Fruit fly (Drosophila melanogaster): Measurements from ENCODE around the gene Phf5a.

The Phf5a gene

dm6 chr2L:6465497-6465896 lies 25.1 kb downstream of the Phf5a start, which contains the start of gene Rchy1 (continued):
- TF ChIP-seq Hand (GFP tag; optimal IDR thresholded peaks at IDR 0.05) (peak; percentile 40), Xrp1 (GFP tag; IDR thresholded peaks at IDR 0.05) (peak; percentile 17; the same call in 1 of the 2 replicates), lilli (GFP tag; optimal IDR thresholded peaks at IDR 0.05) (peak; percentile 18), eyg (GFP tag; optimal IDR thresholded peaks at IDR 0.05) (peak; percentile 12), CG18011 (GFP tag; optimal IDR thresholded peaks at IDR 0.05) (no peak), ERR (GFP tag; optimal IDR thresholded peaks at IDR 0.05) (no peak), CG15514 (GFP tag; optimal IDR thresholded peaks at IDR 0.05) (peak; percentile 64), fru (optimal IDR thresholded peaks at IDR 0.05) (no peak), CG12071 (GFP tag; optimal IDR thresholded peaks at IDR 0.05) (peak; percentile 44), Blimp-1 (GFP tag; optimal IDR thresholded peaks at IDR 0.05) (peak; percentile 3), CG12744 (GFP tag; optimal IDR thresholded peaks at IDR 0.05) (no peak), fd64A (GFP tag; optimal IDR thresholded peaks at IDR 0.05) (peak; percentile 9), Med (GFP tag) (peak; percentile 87), Dbx (GFP tag; IDR thresholded peaks at IDR 0.05) (peak; percentile 36; the same call in 2 of the 3 replicates), CG15269 (tag; optimal IDR thresholded peaks at IDR 0.05) (peak; percentile 33), Gug (GFP tag; IDR thresholded peaks at IDR 0.05) (no peak), Fer1 (GFP tag; optimal IDR thresholded peaks at IDR 0.05) (peak; percentile 65), CG34422 (GFP tag; IDR thresholded peaks at IDR 0.05) (peak; percentile 21; the same call in 1 of the 3 replicates), grau (tag; optimal IDR thresholded peaks at IDR 0.05) (peak; percentile 14), Asciz (GFP tag; optimal IDR thresholded peaks at IDR 0.05) (peak; percentile 13), CG8290 (GFP tag; optimal IDR thresholded peaks at IDR 0.05) (no peak), CG8290 (tag; optimal IDR thresholded peaks at IDR 0.05) (peak in 1 of 2 experiments; percentile 68), nau (GFP tag; optimal IDR thresholded peaks at IDR 0.05) (peak; percentile 20), Pdp1 (GFP tag; optimal IDR thresholded peaks at IDR 0.05) (peak in 1 of 2 experiments; percentile 8), CG2678 (tag; optimal IDR thresholded peaks at IDR 0.05) (peak; percentile 22), otp (GFP tag; IDR thresholded peaks at IDR 0.05) (peak; percentile 48; the same call in 1 of the 3 replicates), chinmo (GFP tag; IDR thresholded peaks at IDR 0.05; ENCODE audit: partially characterized antibody) (0 out of 4 replicates have a peak, but pooled peaks have one; percentile 38), MBD-R2 (GFP tag; IDR thresholded peaks at IDR 0.05) (peak; percentile 11; the same call in 1 of the 2 replicates), CG18619 (GFP tag; optimal IDR thresholded peaks at IDR 0.05) (peak; percentile 14), nom (GFP tag; optimal IDR thresholded peaks at IDR 0.05) (peak; percentile 36), emc (GFP tag; optimal IDR thresholded peaks at IDR 0.05) (no peak), CrebB (tag; optimal IDR thresholded peaks at IDR 0.05) (no peak), ssp (GFP tag; IDR thresholded peaks at IDR 0.05) (no peak), CG12659 (GFP tag; optimal IDR thresholded peaks at IDR 0.05) (peak; percentile 45), Nf-YC (tag; optimal IDR thresholded peaks at IDR 0.05) (peak; percentile 35), ato (GFP tag; IDR thresholded peaks at IDR 0.05; ENCODE audit: partially characterized antibody) (peak; percentile 49; the same call in 1 of the 2 replicates), E2f2 (GFP tag; IDR thresholded peaks at IDR 0.05) (peak; percentile 58), h (optimal IDR thresholded peaks at IDR 0.05) (no peak), CG32532 (GFP tag; IDR thresholded peaks at IDR 0.05) (peak; percentile 29; the same call in 1 of the 2 replicates), CG13624 (GFP tag; optimal IDR thresholded peaks at IDR 0.05) (peak; percentile 3), bowl (GFP tag; IDR thresholded peaks at IDR 0.05) (0 out of 2 replicates have a peak, but pooled peaks have one; percentile 12), her (GFP tag; optimal IDR thresholded peaks at IDR 0.05) (peak; percentile 37), CG1603 (tag; optimal IDR thresholded peaks at IDR 0.05) (peak; percentile 1), CG5180 (GFP tag; optimal IDR thresholded peaks at IDR 0.05) (peak; percentile 47), chm (GFP tag; IDR thresholded peaks at IDR 0.05) (peak; percentile 77; the same call in 1 of the 2 replicates), MTF-1 (GFP tag; optimal IDR thresholded peaks at IDR 0.05; ENCODE audit: borderline replicate concordance) (peak; percentile 32), Dp (GFP tag; optimal IDR thresholded peaks at IDR 0.05) (peak; percentile 13), Atf6 (GFP tag; IDR thresholded peaks at IDR 0.05) (peak; percentile 41), gro (GFP tag; optimal IDR thresholded peaks at IDR 0.05) (peak; percentile 54), wek (GFP tag; optimal IDR thresholded peaks at IDR 0.05) (peak; percentile 49)
